Worm (Caenorhabditis elegans) whole organism, L4 larva: ENCODE results near the gene cct-1.
A peak's percentile ranks its signal among the peaks of the same experiment; 100 is the strongest.

Experiments used
- D1046.2 ChIP-seq: fragments of 200-800 bp; sonication (Bioruptor generic); IDR thresholded peaks from 2 replicates; pipeline ENCODE4 v1.3.6; 2022; ENCODE audit warnings: missing genetic modification characterization, missing compliant biosample characterization
- F49E8.2 ChIP-seq: sonication (generic microtip); optimal IDR thresholded peaks from 2 replicates; lab custom pipeline; 2016; ENCODE audit warnings: missing compliant biosample characterization, mild to moderate bottlenecking, missing genetic modification characterization, borderline replicate concordance
- T20F7.1 ChIP-seq: fragments of 200-800 bp; sonication (Bioruptor generic); optimal IDR thresholded peaks from 2 replicates; lab custom pipeline; 2018; ENCODE audit warnings: mild to moderate bottlenecking, missing genetic modification characterization, missing compliant biosample characterization
- Y48G9A.11 ChIP-seq: fragments of 200-800 bp; sonication (Bioruptor generic); IDR thresholded peaks from 2 replicates; pipeline ENCODE4 v1.3.6; 2022; ENCODE audit warnings: missing genetic modification reagents, missing genetic modification characterization, missing compliant biosample characterization
- Y75B8A.6 ChIP-seq: fragments of 200-800 bp; sonication (Bioruptor generic); IDR thresholded peaks from 2 replicates; pipeline ENCODE4 v1.3.6; 2022; ENCODE audit warnings: missing genetic modification reagents, missing genetic modification characterization, missing compliant biosample characterization
- aha-1 ChIP-seq: fragments of 150-350 bp; peaks from one replicate; lab custom pipeline; 2014; ENCODE audit warnings: missing biosample characterization, missing genetic modification characterization
- arid-1 ChIP-seq: fragments of 200-800 bp; sonication (Bioruptor generic); conservative IDR thresholded peaks from 2 replicates; pipeline ENCODE4 v1.3.6; 2022; ENCODE audit warnings: missing genetic modification reagents, missing genetic modification characterization, missing compliant biosample characterization
- ceh-20 ChIP-seq: fragments of 200-800 bp; sonication (Bioruptor generic); IDR thresholded peaks from 2 replicates; pipeline ENCODE4 v1.3.6; 2022; ENCODE audit warnings: missing genetic modification reagents, missing genetic modification characterization, missing compliant biosample characterization
- ceh-32 ChIP-seq: sonication (generic microtip); optimal IDR thresholded peaks from 2 replicates; lab custom pipeline; 2016; ENCODE audit warnings: mild to moderate bottlenecking, missing genetic modification characterization, missing compliant biosample characterization; ENCODE audit not compliant: poor library complexity
- ceh-44 ChIP-seq: fragments of 200-800 bp; sonication (Bioruptor generic); IDR thresholded peaks from 2 replicates; pipeline ENCODE4 v1.3.6; 2022; ENCODE audit warnings: missing genetic modification reagents, missing genetic modification characterization, missing compliant biosample characterization
- ceh-82 ChIP-seq: sonication (generic microtip); optimal IDR thresholded peaks from 2 replicates; lab custom pipeline; 2017; ENCODE audit warnings: missing biosample characterization, missing genetic modification characterization
- ctbp-1 ChIP-seq: fragments of 200-800 bp; sonication (Bioruptor generic); IDR thresholded peaks from 2 replicates; pipeline ENCODE4 v1.3.6; 2022; ENCODE audit warnings: missing genetic modification reagents, missing genetic modification characterization, missing compliant biosample characterization
- daf-12 ChIP-seq: fragments of 150-350 bp; optimal IDR thresholded peaks from 2 replicates; lab custom pipeline; 2014; ENCODE audit warnings: missing biosample characterization, missing genetic modification reagents, missing genetic modification characterization
- daf-19 ChIP-seq: fragments of 200-800 bp; sonication (Bioruptor generic); conservative IDR thresholded peaks from 2 replicates; pipeline ENCODE4 v1.3.6; 2022; ENCODE audit warnings: missing genetic modification characterization, missing compliant biosample characterization
- dmd-6 ChIP-seq: fragments of 200-800 bp; sonication (Bioruptor generic); IDR thresholded peaks from 2 replicates; pipeline ENCODE4 v1.3.6; 2022; ENCODE audit warnings: missing genetic modification reagents, missing genetic modification characterization, missing compliant biosample characterization
- dmd-9 ChIP-seq: fragments of 200-800 bp; sonication (Bioruptor generic); IDR thresholded peaks from 2 replicates; pipeline ENCODE4 v1.3.6; 2022; ENCODE audit warnings: missing genetic modification reagents, missing genetic modification characterization, missing compliant biosample characterization
- dpl-1 ChIP-seq: fragments of 150-350 bp; optimal IDR thresholded peaks from 2 replicates; lab custom pipeline; 2014; ENCODE audit warnings: missing biosample characterization, missing genetic modification reagents, missing genetic modification characterization
- dve-1 ChIP-seq: sonication (generic microtip); optimal IDR thresholded peaks from 2 replicates; lab custom pipeline; 2017; ENCODE audit warnings: antibody characterized with exemption, mild to moderate bottlenecking, missing genetic modification characterization, missing compliant biosample characterization; ENCODE audit not compliant: insufficient read depth
- gei-8 ChIP-seq: fragments of 200-800 bp; sonication (Bioruptor generic); optimal IDR thresholded peaks from 2 replicates; lab custom pipeline; 2018; ENCODE audit warnings: mild to moderate bottlenecking, missing genetic modification characterization, missing compliant biosample characterization
- hlh-11 ChIP-seq: fragments of 200-800 bp; sonication (Bioruptor generic); optimal IDR thresholded peaks from 2 replicates; lab custom pipeline; 2018; ENCODE audit warnings: mild to moderate bottlenecking, missing genetic modification characterization, missing compliant biosample characterization
- lim-7 ChIP-seq: fragments of 200-800 bp; sonication (Bioruptor generic); IDR thresholded peaks from 2 replicates; pipeline ENCODE4 v1.3.6; 2022; ENCODE audit warnings: missing genetic modification characterization, missing compliant biosample characterization
- lin-13 ChIP-seq: fragments of 150-350 bp; optimal IDR thresholded peaks from 2 replicates; lab custom pipeline; 2014; ENCODE audit warnings: missing biosample characterization, missing genetic modification reagents, missing genetic modification characterization
- lin-38 ChIP-seq: fragments of 200-800 bp; sonication (Bioruptor generic); IDR thresholded peaks from 2 replicates; pipeline ENCODE4 v1.3.6; 2022; ENCODE audit warnings: missing genetic modification reagents, missing genetic modification characterization, missing compliant biosample characterization
- madf-5 ChIP-seq, 2 experiments: fragments of 200-800 bp; sonication (Bioruptor generic); IDR thresholded peaks; 2 replicates each; pipeline ENCODE4 v1.3.6; 2022; ENCODE audit warnings: missing compliant biosample characterization in 2 of 2, missing genetic modification characterization in 2 of 2
- madf-9 ChIP-seq: fragments of 200-800 bp; sonication (Bioruptor generic); conservative IDR thresholded peaks from 2 replicates; pipeline ENCODE4 v1.3.6; 2022; ENCODE audit warnings: missing genetic modification reagents, missing genetic modification characterization, missing compliant biosample characterization
- mxl-2 ChIP-seq: fragments of 200-800 bp; sonication (Bioruptor generic); conservative IDR thresholded peaks from 2 replicates; pipeline ENCODE4 v1.3.6; 2022; ENCODE audit warnings: missing genetic modification reagents, missing genetic modification characterization, missing compliant biosample characterization
- mxl-3 ChIP-seq: fragments of 200-800 bp; sonication (Bioruptor generic); optimal IDR thresholded peaks from 2 replicates; lab custom pipeline; 2018; ENCODE audit warnings: mild to moderate bottlenecking, missing genetic modification characterization, missing compliant biosample characterization
- nhr-111 ChIP-seq: fragments of 200-800 bp; sonication (Bioruptor generic); optimal IDR thresholded peaks from 2 replicates; lab custom pipeline; 2018; ENCODE audit warnings: mild to moderate bottlenecking, missing genetic modification characterization, missing compliant biosample characterization
- nhr-25 ChIP-seq: sonication (generic microtip); optimal IDR thresholded peaks from 2 replicates; lab custom pipeline; 2017; ENCODE audit warnings: missing genetic modification characterization, mild to moderate bottlenecking, missing compliant biosample characterization, antibody characterized with exemption, moderate library complexity, borderline replicate concordance; ENCODE audit not compliant: insufficient read depth
- nhr-28 ChIP-seq: fragments of 150-350 bp; optimal IDR thresholded peaks from 2 replicates; lab custom pipeline; 2014; ENCODE audit warnings: missing biosample characterization, missing genetic modification characterization
- nhr-41 ChIP-seq: fragments of 200-800 bp; sonication (Bioruptor generic); IDR thresholded peaks from 2 replicates; pipeline ENCODE4 v1.3.6; 2022; ENCODE audit warnings: missing genetic modification reagents, missing genetic modification characterization, missing compliant biosample characterization
- nhr-48 ChIP-seq: sonication (generic microtip); optimal IDR thresholded peaks from 2 replicates; lab custom pipeline; 2016; ENCODE audit warnings: mild to moderate bottlenecking, missing genetic modification characterization, missing compliant biosample characterization
- nhr-76 ChIP-seq: fragments of 150-350 bp; optimal IDR thresholded peaks from 2 replicates; lab custom pipeline; 2014; ENCODE audit warnings: missing biosample characterization, missing genetic modification characterization
- pha-4 ChIP-seq, 2 experiments: fragments of 150-350 bp in 1 of 2; fragments of 200-800 bp in 1 of 2; sonication (Bioruptor generic) in 1 of 2; IDR thresholded peaks in 1 of 2; optimal IDR thresholded peaks in 1 of 2; 2 replicates each; pipeline versions ENCODE4 v1.3.6 to Lab custom; 2014 to 2022; ENCODE audit warnings: missing genetic modification characterization in 2 of 2, missing genetic modification reagents in 2 of 2, missing biosample characterization in 1 of 2, missing compliant biosample characterization in 1 of 2
- php-3 ChIP-seq: fragments of 200-800 bp; sonication (Bioruptor generic); IDR thresholded peaks from 2 replicates; pipeline ENCODE4 v1.3.6; 2022; ENCODE audit warnings: missing genetic modification reagents, missing genetic modification characterization, missing compliant biosample characterization
- rbr-2 ChIP-seq: sonication (generic microtip); optimal IDR thresholded peaks from 2 replicates; lab custom pipeline; 2016; ENCODE audit warnings: missing genotype, missing genetic modification characterization, missing compliant biosample characterization
- set-16 ChIP-seq: fragments of 200-800 bp; sonication (Bioruptor generic); IDR thresholded peaks from 2 replicates; pipeline ENCODE4 v1.3.6; 2022; ENCODE audit warnings: missing genetic modification reagents, missing genetic modification characterization, missing compliant biosample characterization
- skn-1 ChIP-seq: fragments of 150-350 bp; optimal IDR thresholded peaks from 2 replicates; lab custom pipeline; 2014; ENCODE audit warnings: missing biosample characterization, missing genetic modification characterization
- snpc-4 ChIP-seq: fragments of 150-350 bp; optimal IDR thresholded peaks from 2 replicates; lab custom pipeline; 2014; ENCODE audit warnings: missing biosample characterization, missing genetic modification characterization
- spr-1 ChIP-seq: sonication (generic microtip); optimal IDR thresholded peaks from 2 replicates; lab custom pipeline; 2016; ENCODE audit warnings: mild to moderate bottlenecking, missing genetic modification characterization, missing compliant biosample characterization
- spr-3 ChIP-seq: fragments of 200-800 bp; sonication (Bioruptor generic); optimal IDR thresholded peaks from 2 replicates; lab custom pipeline; 2018; ENCODE audit warnings: mild to moderate bottlenecking, missing genetic modification characterization, missing compliant biosample characterization
- unc-130 ChIP-seq: sonication (generic microtip); optimal IDR thresholded peaks from 2 replicates; lab custom pipeline; 2016; ENCODE audit warnings: missing genetic modification reagents, missing genetic modification characterization, missing compliant biosample characterization
- unc-62 ChIP-seq, 3 experiments: fragments of 150-350 bp in 1 of 3; sonication (generic microtip); optimal IDR thresholded peaks in 2 of 3; peaks in 1 of 3; 1 replicate in 1 of 3; 2 replicates in 2 of 3; lab custom pipeline; 2014 to 2017; ENCODE audit warnings: missing biosample characterization in 3 of 3, missing genetic modification characterization in 3 of 3, missing genetic modification reagents in 3 of 3, missing genotype in 1 of 3
- vab-7 ChIP-seq: fragments of 200-800 bp; sonication (Bioruptor generic); IDR thresholded peaks from 2 replicates; pipeline ENCODE4 v1.3.6; 2022; ENCODE audit warnings: missing genetic modification reagents, missing genetic modification characterization, missing compliant biosample characterization
- zip-2 ChIP-seq: fragments of 150-350 bp; optimal IDR thresholded peaks from 2 replicates; lab custom pipeline; 2014; ENCODE audit warnings: missing biosample characterization, missing genetic modification characterization

cct-1 gene

ce11 chrII:8212680-8213079, 27.4 kb downstream of the cct-1 start, which contains the start of gene twk-3:
Gene twk-3 (minus strand): TSS chrII:8212780.
- TF ChIP-seq ceh-20 (GFP tag; lab: Robert Waterston, UW) (no peak), unc-62 (GFP tag; optimal IDR thresholded peaks at IDR 0.05 in 1 of 2; lab: Kevin White, UChicago) (no peak), unc-62 (tag; optimal IDR thresholded peaks at IDR 0.05; lab: Kevin White, UChicago) (no peak), mxl-3 (GFP tag; lab: Kevin White, UChicago) (no peak), lim-7 (GFP tag; lab: Robert Waterston, UW) (no peak), nhr-28 (tag; lab: Kevin White, UChicago) (no peak), spr-3 (GFP tag; lab: Kevin White, UChicago) (no peak), snpc-4 (tag; lab: Kevin White, UChicago) (no peak), madf-5 (GFP tag; IDR thresholded peaks at IDR 0.05; lab: Robert Waterston, UW) (no peak), T20F7.1 (GFP tag; lab: Kevin White, UChicago) (no peak), nhr-41 (GFP tag; lab: Robert Waterston, UW) (no peak), vab-7 (GFP tag; lab: Robert Waterston, UW) (no peak), ceh-44 (GFP tag; lab: Robert Waterston, UW) (no peak), madf-9 (GFP tag; lab: Robert Waterston, UW) (no peak), zip-2 (no peak)

ce11 chrII:8214367-8214766, 29.1 kb downstream of the cct-1 start, which contains the start of gene M110.10:
Gene M110.10 (minus strand): TSS chrII:8214467.
- peak; percentile 6 for TF ChIP-seq aha-1
- TF ChIP-seq Y75B8A.6 (GFP tag; lab: Robert Waterston, UW) = no peak
- TF ChIP-seq dve-1 (tag; lab: Kevin White, UChicago) = no peak
- TF ChIP-seq ceh-44 (GFP tag; lab: Robert Waterston, UW) = no peak
- TF ChIP-seq unc-62 (GFP tag; optimal IDR thresholded peaks at IDR 0.05 in 1 of 2; lab: Kevin White, UChicago) = peak in 1 of 2 experiments; percentile 71
- TF ChIP-seq unc-62 (tag; optimal IDR thresholded peaks at IDR 0.05; lab: Kevin White, UChicago) = no peak
- no peak for TF ChIP-seq ceh-32 (tag; lab: Kevin White, UChicago)

- TF ChIP-seq nhr-111 (GFP tag; lab: Kevin White, UChicago) = no peak
- no peak for TF ChIP-seq daf-12 (tag; lab: Kevin White, UChicago)
- no peak for TF ChIP-seq hlh-11 (tag; lab: Kevin White, UChicago)
- no peak for TF ChIP-seq ctbp-1 (GFP tag; lab: Robert Waterston, UW)
- TF ChIP-seq ceh-44 (GFP tag; lab: Robert Waterston, UW) = no peak
- TF ChIP-seq skn-1 (tag; lab: Kevin White, UChicago) = no peak
- TF ChIP-seq spr-1 (tag; lab: Kevin White, UChicago) = no peak
- no peak for TF ChIP-seq dmd-6 (GFP tag; lab: Robert Waterston, UW)
- TF ChIP-seq F49E8.2 (tag; lab: Kevin White, UChicago) = no peak
- peak; percentile 53 for TF ChIP-seq dpl-1
- TF ChIP-seq nhr-76 (tag; lab: Kevin White, UChicago) = no peak
- no peak for TF ChIP-seq gei-8
- TF ChIP-seq daf-19 (GFP tag; lab: Robert Waterston, UW) = no peak
- no peak for TF ChIP-seq dmd-9 (GFP tag; lab: Robert Waterston, UW)
- no peak for TF ChIP-seq arid-1
- TF ChIP-seq mxl-2 = no peak
- TF ChIP-seq D1046.2 (GFP tag; lab: Robert Waterston, UW) = no peak
- peak; percentile 25 for TF ChIP-seq dve-1 (tag; lab: Kevin White, UChicago)
- TF ChIP-seq pha-4 (GFP tag; IDR thresholded peaks at IDR 0.05; lab: Robert Waterston, UW) = no peak
- TF ChIP-seq pha-4 (tag; optimal IDR thresholded peaks at IDR 0.05; lab: Kevin White, UChicago) = no peak
- no peak for TF ChIP-seq lin-13 (GFP tag; lab: Kevin White, UChicago)
- no peak for TF ChIP-seq php-3 (GFP tag; lab: Robert Waterston, UW)
- peak; percentile 17 for TF ChIP-seq nhr-28 (tag; lab: Kevin White, UChicago)
- TF ChIP-seq rbr-2 = peak; percentile 29
- TF ChIP-seq nhr-25 (tag; lab: Kevin White, UChicago) = no peak
- TF ChIP-seq nhr-48 (tag; lab: Kevin White, UChicago) = no peak
- TF ChIP-seq ceh-82 (tag; lab: Kevin White, UChicago) = no peak
- no peak for TF ChIP-seq Y48G9A.11 (GFP tag; lab: Robert Waterston, UW)
- TF ChIP-seq set-16 (GFP tag; lab: Robert Waterston, UW) = no peak
- TF ChIP-seq lim-7 (GFP tag; lab: Robert Waterston, UW) = no peak
- TF ChIP-seq lin-38 = 0 out of 2 replicates have a peak, but pooled peaks have one; percentile 25
- TF ChIP-seq unc-130 = peak; percentile 23
These were observed 31.2 kb downstream of the cct-1 start, which contains the start of gene M110.3 for ce11 chrII:8216433-8216832. Gene M110.3 (minus strand): TSS chrII:8216616.
